Comparison of ENCODE assay signal across 4 worm cellular contexts in genomic region chrX:9837989-9838541, ce11.
TF ChIP-seq lines count a peak whose summit lies in the region.

TSS of gene ipla-2 (minus strand) at chrX:9838039.

TF ChIP-seq in whole organism, L2 larva, 48 proteins besides CTCF, POLR2A, EP300 and RAD21 (continues in another document):
- peak; percentile 30 for TF ChIP-seq skn-1 (tag; optimal IDR thresholded peaks at IDR 0.05; lab: Kevin White, UChicago)
- peak; percentile 91 for TF ChIP-seq nhr-129 (tag; optimal IDR thresholded peaks at IDR 0.05; lab: Kevin White, UChicago)
- TF ChIP-seq lin-13 (GFP tag; optimal IDR thresholded peaks at IDR 0.05; lab: Kevin White, UChicago), result peak; percentile 55
- peak; percentile 38 for TF ChIP-seq zag-1 (tag; optimal IDR thresholded peaks at IDR 0.05; lab: Kevin White, UChicago)
- peak; percentile 26 for TF ChIP-seq ztf-4 (tag; optimal IDR thresholded peaks at IDR 0.05; lab: Kevin White, UChicago)
- TF ChIP-seq nhr-21 (tag; optimal IDR thresholded peaks at IDR 0.05; lab: Kevin White, UChicago), result peak; percentile 3
- no peak for TF ChIP-seq nhr-10 (tag; optimal IDR thresholded peaks at IDR 0.05; lab: Kevin White, UChicago)
- no peak for TF ChIP-seq mbf-1 (tag; optimal IDR thresholded peaks at IDR 0.05; lab: Kevin White, UChicago)
- no peak for TF ChIP-seq Y55F3AM.14 (GFP tag; optimal IDR thresholded peaks at IDR 0.05; lab: Kevin White, UChicago)
- TF ChIP-seq ceh-82 (tag; optimal IDR thresholded peaks at IDR 0.05; lab: Kevin White, UChicago), result no peak
- TF ChIP-seq nhr-12 (tag; optimal IDR thresholded peaks at IDR 0.05; lab: Kevin White, UChicago), result no peak
- TF ChIP-seq unc-55 (GFP tag; optimal IDR thresholded peaks at IDR 0.05; lab: Kevin White, UChicago), result peak; percentile 71
- TF ChIP-seq nhr-23 (tag; optimal IDR thresholded peaks at IDR 0.05; lab: Kevin White, UChicago), result no peak
- peak; percentile 57 for TF ChIP-seq F13H6.1 (tag; optimal IDR thresholded peaks at IDR 0.05; lab: Kevin White, UChicago)
- no peak for TF ChIP-seq nhr-237 (tag; optimal IDR thresholded peaks at IDR 0.05; lab: Kevin White, UChicago)
- TF ChIP-seq gmeb-1 (tag; optimal IDR thresholded peaks at IDR 0.05; lab: Kevin White, UChicago), result no peak
- peak; percentile 65 for TF ChIP-seq nhr-6 (tag; optimal IDR thresholded peaks at IDR 0.05; lab: Kevin White, UChicago)
- peak; percentile 21 to 92 for TF ChIP-seq mdl-1 (tag; optimal IDR thresholded peaks at IDR 0.05; lab: Kevin White, UChicago)
- TF ChIP-seq ama-1 (optimal IDR thresholded peaks at IDR 0.05; lab: Kevin White, UChicago), result peak; percentile 4
- peak; percentile 88 for TF ChIP-seq crh-2 (tag; optimal IDR thresholded peaks at IDR 0.05; lab: Kevin White, UChicago)
- TF ChIP-seq lin-11 (tag; optimal IDR thresholded peaks at IDR 0.05; lab: Kevin White, UChicago), result peak; percentile 17
- no peak for TF ChIP-seq alr-1 (tag; optimal IDR thresholded peaks at IDR 0.05; lab: Kevin White, UChicago)
- peak; percentile 8 for TF ChIP-seq snpc-4 (tag; optimal IDR thresholded peaks at IDR 0.05; lab: Kevin White, UChicago)
- TF ChIP-seq ztf-11 (tag; optimal IDR thresholded peaks at IDR 0.05; lab: Kevin White, UChicago), result no peak

TF ChIP-seq in whole organism, L4 larva, 104 proteins besides CTCF, POLR2A, EP300 and RAD21 (continues in another document):
- no peak for TF ChIP-seq mep-1 (tag; optimal IDR thresholded peaks at IDR 0.05; lab: Kevin White, UChicago)
- no peak for TF ChIP-seq sdz-12 (GFP tag; optimal IDR thresholded peaks at IDR 0.05; lab: Kevin White, UChicago)
- TF ChIP-seq pha-4 (GFP tag; IDR thresholded peaks at IDR 0.05; lab: Robert Waterston, UW), result no peak
- TF ChIP-seq pha-4 (tag; optimal IDR thresholded peaks at IDR 0.05; lab: Kevin White, UChicago), result peak; percentile 64
- peak; percentile 43 for TF ChIP-seq ces-1 (GFP tag; optimal IDR thresholded peaks at IDR 0.05; lab: Kevin White, UChicago)
- TF ChIP-seq hlh-30 (tag; optimal IDR thresholded peaks at IDR 0.05; lab: Kevin White, UChicago; ENCODE audit: insufficient read depth), result peak; percentile 100
- TF ChIP-seq R02D3.7 (tag; optimal IDR thresholded peaks at IDR 0.05; lab: Kevin White, UChicago), result no peak
- no peak for TF ChIP-seq spr-1 (tag; optimal IDR thresholded peaks at IDR 0.05; lab: Kevin White, UChicago)
- TF ChIP-seq Y5F2A.4 (GFP tag; optimal IDR thresholded peaks at IDR 0.05; lab: Kevin White, UChicago), result no peak
- TF ChIP-seq daf-19 (GFP tag; conservative IDR thresholded peaks at IDR 0.05; lab: Robert Waterston, UW), result no peak
- TF ChIP-seq F26F4.8 (GFP tag; conservative IDR thresholded peaks at IDR 0.05; lab: Robert Waterston, UW), result no peak
- no peak for TF ChIP-seq lir-3 (tag; optimal IDR thresholded peaks at IDR 0.05; lab: Kevin White, UChicago)
- peak; percentile 58 to 96 for TF ChIP-seq mdl-1 (tag; optimal IDR thresholded peaks at IDR 0.05; lab: Kevin White, UChicago)
- no peak for TF ChIP-seq snpc-1.2 (GFP tag; IDR thresholded peaks at IDR 0.05; lab: Robert Waterston, UW)
- no peak for TF ChIP-seq nhr-48 (tag; optimal IDR thresholded peaks at IDR 0.05; lab: Kevin White, UChicago)
- no peak for TF ChIP-seq ZK337.2 (GFP tag; IDR thresholded peaks at IDR 0.05; lab: Robert Waterston, UW)
- no peak for TF ChIP-seq unc-62 (GFP tag; optimal IDR thresholded peaks at IDR 0.05 in 1 of 2; lab: Kevin White, UChicago)
- TF ChIP-seq unc-62 (tag; optimal IDR thresholded peaks at IDR 0.05; lab: Kevin White, UChicago), result no peak
- TF ChIP-seq zfp-2 (tag; optimal IDR thresholded peaks at IDR 0.05; lab: Kevin White, UChicago), result no peak
- no peak for TF ChIP-seq nhr-237 (tag; optimal IDR thresholded peaks at IDR 0.05; lab: Kevin White, UChicago)
- TF ChIP-seq lin-29 (GFP tag; IDR thresholded peaks at IDR 0.05; lab: Robert Waterston, UW), result no peak
- peak; percentile 82 for TF ChIP-seq hlh-11 (tag; optimal IDR thresholded peaks at IDR 0.05; lab: Kevin White, UChicago)
- no peak for TF ChIP-seq daf-16 (GFP tag; optimal IDR thresholded peaks at IDR 0.05; lab: Kevin White, UChicago)
- peak; percentile 34 for TF ChIP-seq daf-16 (tag; optimal IDR thresholded peaks at IDR 0.05; lab: Kevin White, UChicago)
- no peak for TF ChIP-seq nhr-111 (GFP tag; optimal IDR thresholded peaks at IDR 0.05; lab: Kevin White, UChicago)

TF ChIP-seq in whole organism, late embryonic, 69 proteins besides CTCF, POLR2A, EP300 and RAD21:
- peak; percentile 87 for TF ChIP-seq unc-42 (tag; optimal IDR thresholded peaks at IDR 0.05; lab: Kevin White, UChicago)
- no peak for TF ChIP-seq unc-86 (tag; optimal IDR thresholded peaks at IDR 0.05; lab: Kevin White, UChicago)
- TF ChIP-seq Y22D7AL.16 (tag; optimal IDR thresholded peaks at IDR 0.05; lab: Kevin White, UChicago), result no peak
- TF ChIP-seq ceh-2 (tag; optimal IDR thresholded peaks at IDR 0.05; lab: Kevin White, UChicago), result no peak
- TF ChIP-seq unc-55 (GFP tag; optimal IDR thresholded peaks at IDR 0.05; lab: Kevin White, UChicago), result peak; percentile 34
- TF ChIP-seq ztf-16 (tag; optimal IDR thresholded peaks at IDR 0.05; lab: Kevin White, UChicago), result no peak
- peak; percentile 21 for TF ChIP-seq tbx-2 (tag; optimal IDR thresholded peaks at IDR 0.05; lab: Kevin White, UChicago)
- TF ChIP-seq ceh-18 (tag; optimal IDR thresholded peaks at IDR 0.05; lab: Kevin White, UChicago), result peak; percentile 20
- TF ChIP-seq ceh-31 (tag; optimal IDR thresholded peaks at IDR 0.05; lab: Kevin White, UChicago), result peak; percentile 64
- peak; percentile 95 for TF ChIP-seq hlh-30 (tag; optimal IDR thresholded peaks at IDR 0.05; lab: Kevin White, UChicago; ENCODE audit: insufficient read depth)
- no peak for TF ChIP-seq che-1 (tag; optimal IDR thresholded peaks at IDR 0.05; lab: Kevin White, UChicago)
- peak; percentile 6 for TF ChIP-seq nfya-1 (tag; optimal IDR thresholded peaks at IDR 0.05; lab: Kevin White, UChicago)

TF ChIP-seq in whole organism, mixed stage, embryonic, 35 proteins besides CTCF, POLR2A, EP300 and RAD21:
- no peak for TF ChIP-seq lsy-2 (tag; optimal IDR thresholded peaks at IDR 0.05; lab: Kevin White, UChicago)
- TF ChIP-seq ceh-83 (GFP tag; optimal IDR thresholded peaks at IDR 0.05; lab: Kevin White, UChicago), result no peak
- no peak for TF ChIP-seq ztf-11 (tag; optimal IDR thresholded peaks at IDR 0.05; lab: Kevin White, UChicago)
- TF ChIP-seq flh-1 (GFP tag; optimal IDR thresholded peaks at IDR 0.05; lab: Kevin White, UChicago), result no peak
- TF ChIP-seq lin-32 (GFP tag; optimal IDR thresholded peaks at IDR 0.05; lab: Kevin White, UChicago), result no peak
- TF ChIP-seq mep-1 (tag; optimal IDR thresholded peaks at IDR 0.05; lab: Kevin White, UChicago), result peak; percentile 24
- TF ChIP-seq mab-5 (tag; optimal IDR thresholded peaks at IDR 0.05; lab: Kevin White, UChicago), result no peak
- no peak for TF ChIP-seq drap-1 (GFP tag; optimal IDR thresholded peaks at IDR 0.05; lab: Kevin White, UChicago)
- TF ChIP-seq elt-1 (tag; optimal IDR thresholded peaks at IDR 0.05; lab: Kevin White, UChicago; ENCODE audit: borderline replicate concordance, insufficient read depth), result no peak
- TF ChIP-seq cnd-1 (tag; optimal IDR thresholded peaks at IDR 0.05; lab: Kevin White, UChicago), result no peak
- no peak for TF ChIP-seq ham-2 (GFP tag; optimal IDR thresholded peaks at IDR 0.05; lab: Kevin White, UChicago)
- TF ChIP-seq hlh-1 (tag; optimal IDR thresholded peaks at IDR 0.05; lab: Kevin White, UChicago), result peak; percentile 16
- no peak for TF ChIP-seq mls-2 (tag; optimal IDR thresholded peaks at IDR 0.05; lab: Kevin White, UChicago)
- TF ChIP-seq ces-1 (GFP tag; optimal IDR thresholded peaks at IDR 0.05; lab: Kevin White, UChicago), result peak; percentile 58
- no peak for TF ChIP-seq sem-2 (GFP tag; optimal IDR thresholded peaks at IDR 0.05; lab: Kevin White, UChicago)
- no peak for TF ChIP-seq zip-8 (tag; optimal IDR thresholded peaks at IDR 0.05; lab: Kevin White, UChicago)
- TF ChIP-seq snpc-4 (tag; optimal IDR thresholded peaks at IDR 0.05; lab: Kevin White, UChicago), result no peak
- TF ChIP-seq ceh-39 (tag; optimal IDR thresholded peaks at IDR 0.05; lab: Kevin White, UChicago), result no peak
- peak; percentile 7 for TF ChIP-seq unc-120 (tag; optimal IDR thresholded peaks at IDR 0.05; lab: Kevin White, UChicago; ENCODE audit: poor library complexity, severe bottlenecking)
- TF ChIP-seq M03D4.4 (tag; optimal IDR thresholded peaks at IDR 0.05; lab: Kevin White, UChicago), result no peak
- no peak for TF ChIP-seq blmp-1 (tag; optimal IDR thresholded peaks at IDR 0.05; lab: Kevin White, UChicago)
- peak; percentile 44 for TF ChIP-seq unc-62 (GFP tag; optimal IDR thresholded peaks at IDR 0.05; lab: Kevin White, UChicago)
- no peak for TF ChIP-seq nhr-237 (tag; optimal IDR thresholded peaks at IDR 0.05; lab: Kevin White, UChicago)
- TF ChIP-seq bed-3 (GFP tag; optimal IDR thresholded peaks at IDR 0.05; lab: Kevin White, UChicago), result no peak
- TF ChIP-seq pha-4 (tag; optimal IDR thresholded peaks at IDR 0.05; lab: Kevin White, UChicago), result no peak
- no peak for TF ChIP-seq sptf-1 (tag; optimal IDR thresholded peaks at IDR 0.05; lab: Kevin White, UChicago)
- TF ChIP-seq nhr-76 (tag; optimal IDR thresholded peaks at IDR 0.05; lab: Kevin White, UChicago), result no peak
